Worm (Caenorhabditis elegans): ENCODE results near the gene gro-1.
A peak's percentile ranks its signal among the peaks of the same experiment; 100 is the strongest.

Gene gro-1

ce11 chrIII:5267217-5267906 is 2.4 kb downstream of the gro-1 start, which contains the start of gene ZC395.5:
Gene ZC395.5 (plus strand): TSS chrIII:5267848.
- TF ChIP-seq nhr-23 (tag; optimal IDR thresholded peaks at IDR 0.05), result no peak
- TF ChIP-seq ztf-1 (GFP tag; conservative IDR thresholded peaks at IDR 0.05), result no peak
- peak; percentile 28 for TF ChIP-seq crh-2 (tag; optimal IDR thresholded peaks at IDR 0.05)
- peak; percentile 59 for TF ChIP-seq gmeb-1 (tag; optimal IDR thresholded peaks at IDR 0.05)

- TF ChIP-seq peb-1 (tag; optimal IDR thresholded peaks at IDR 0.05) (no peak), sma-9 (GFP tag; optimal IDR thresholded peaks at IDR 0.05) (no peak), sma-9 (tag; optimal IDR thresholded peaks at IDR 0.05) (no peak), zag-1 (tag; optimal IDR thresholded peaks at IDR 0.05) (no peak), lsy-2 (tag; optimal IDR thresholded peaks at IDR 0.05) (no peak), mab-5 (tag; optimal IDR thresholded peaks at IDR 0.05) (no peak), mdl-1 (tag; optimal IDR thresholded peaks at IDR 0.05) (no peak)
Observed at ce11 chrIII:5268486-5268885, 3.6 kb downstream of the gro-1 start.

- TF ChIP-seq elt-3 (tag; optimal IDR thresholded peaks at IDR 0.05), result no peak
- no peak for TF ChIP-seq nhr-12 (tag; optimal IDR thresholded peaks at IDR 0.05)
- TF ChIP-seq sma-3 (GFP tag; optimal IDR thresholded peaks at IDR 0.05), result no peak
- no peak for TF ChIP-seq nhr-21 (tag; optimal IDR thresholded peaks at IDR 0.05)
- no peak for TF ChIP-seq egl-27 (tag; optimal IDR thresholded peaks at IDR 0.05)
- no peak for TF ChIP-seq dmd-4 (tag; optimal IDR thresholded peaks at IDR 0.05)
- no peak for TF ChIP-seq mbf-1 (tag; optimal IDR thresholded peaks at IDR 0.05)
- TF ChIP-seq blmp-1 (tag; optimal IDR thresholded peaks at IDR 0.05; ENCODE audit: insufficient read depth), result no peak
- TF ChIP-seq nhr-6 (tag; optimal IDR thresholded peaks at IDR 0.05), result no peak
- no peak for TF ChIP-seq F13H6.1 (tag; optimal IDR thresholded peaks at IDR 0.05)
- no peak for TF ChIP-seq peb-1 (tag; optimal IDR thresholded peaks at IDR 0.05)
- TF ChIP-seq sma-9 (GFP tag; optimal IDR thresholded peaks at IDR 0.05), result no peak
- TF ChIP-seq sma-9 (tag; optimal IDR thresholded peaks at IDR 0.05), result no peak
- no peak for TF ChIP-seq ZK546.5 (tag; optimal IDR thresholded peaks at IDR 0.05)
- no peak for TF ChIP-seq nhr-77 (tag; optimal IDR thresholded peaks at IDR 0.05)
- no peak for TF ChIP-seq snpc-4 (tag; optimal IDR thresholded peaks at IDR 0.05)
- no peak for TF ChIP-seq ztf-1 (GFP tag; conservative IDR thresholded peaks at IDR 0.05)
Observed at ce11 chrIII:5269814-5270213, 4.9 kb downstream of the gro-1 start, which contains the start of gene ZC395.4. Gene ZC395.4 (plus strand): TSS chrIII:5270114.

- TF ChIP-seq ztf-4 (tag; optimal IDR thresholded peaks at IDR 0.05), result peak; percentile 31
- TF ChIP-seq lin-11 (tag; optimal IDR thresholded peaks at IDR 0.05), result no peak
- no peak for TF ChIP-seq nhr-11 (tag; optimal IDR thresholded peaks at IDR 0.05)
- no peak for TF ChIP-seq skn-1 (tag; optimal IDR thresholded peaks at IDR 0.05)
- TF ChIP-seq C34F6.9 (tag; optimal IDR thresholded peaks at IDR 0.05), result peak; percentile 25
- TF ChIP-seq sma-9 (GFP tag; optimal IDR thresholded peaks at IDR 0.05), result no peak
- no peak for TF ChIP-seq sma-9 (tag; optimal IDR thresholded peaks at IDR 0.05)
- no peak for TF ChIP-seq nhr-10 (tag; optimal IDR thresholded peaks at IDR 0.05)
- TF ChIP-seq nhr-77 (tag; optimal IDR thresholded peaks at IDR 0.05), result no peak
- peak; percentile 37 for TF ChIP-seq ama-1 (optimal IDR thresholded peaks at IDR 0.05)
- TF ChIP-seq mab-5 (tag; optimal IDR thresholded peaks at IDR 0.05), result no peak
- TF ChIP-seq elt-3 (tag; optimal IDR thresholded peaks at IDR 0.05), result no peak
- TF ChIP-seq ztf-11 (tag; optimal IDR thresholded peaks at IDR 0.05), result no peak
- no peak for TF ChIP-seq unc-55 (GFP tag; optimal IDR thresholded peaks at IDR 0.05)
- no peak for TF ChIP-seq nhr-129 (tag; optimal IDR thresholded peaks at IDR 0.05)
- TF ChIP-seq crh-2 (tag; optimal IDR thresholded peaks at IDR 0.05), result peak; percentile 38
- no peak for TF ChIP-seq nhr-25 (tag; optimal IDR thresholded peaks at IDR 0.05)
- TF ChIP-seq lsy-2 (tag; optimal IDR thresholded peaks at IDR 0.05), result peak in 1 of 2 experiments; percentile 49
- TF ChIP-seq nhr-12 (tag; optimal IDR thresholded peaks at IDR 0.05), result no peak
- TF ChIP-seq sem-4 (tag; optimal IDR thresholded peaks at IDR 0.05), result no peak
- TF ChIP-seq lin-13 (GFP tag; optimal IDR thresholded peaks at IDR 0.05), result no peak
- no peak for TF ChIP-seq R02D3.7 (tag; optimal IDR thresholded peaks at IDR 0.05)
- no peak for TF ChIP-seq lin-39 (tag; optimal IDR thresholded peaks at IDR 0.05)
- TF ChIP-seq snpc-4 (tag; optimal IDR thresholded peaks at IDR 0.05), result no peak
Observed at ce11 chrIII:5273396-5273857, 8.5 kb downstream of the gro-1 start, which contains the start of gene ztf-8. Gene ztf-8 (minus strand): TSS chrIII:5273471.

Measured in whole organism, L2 larva.